Worm (Caenorhabditis elegans): Measurements from ENCODE around the gene srh-166.

ce11 chrV:20544610-20545009 is 18.9 kb upstream of the srh-166 start:
- TF ChIP-seq B0310.2 (tag; optimal IDR thresholded peaks at IDR 0.05) = no peak
- no peak for TF ChIP-seq aly-1 (tag; optimal IDR thresholded peaks at IDR 0.05)
- TF ChIP-seq tbx-37 (GFP tag; conservative IDR thresholded peaks at IDR 0.05) = no peak
- no peak for TF ChIP-seq ets-7 (tag; optimal IDR thresholded peaks at IDR 0.05)
- no peak for TF ChIP-seq ama-1 (optimal IDR thresholded peaks at IDR 0.05)
- no peak for TF ChIP-seq ceh-13 (GFP tag; optimal IDR thresholded peaks at IDR 0.05)
- TF ChIP-seq flt-1 (GFP tag; IDR thresholded peaks at IDR 0.05) = no peak
- TF ChIP-seq F13C5.2 (tag; optimal IDR thresholded peaks at IDR 0.05) = no peak
- TF ChIP-seq hnd-1 (tag; optimal IDR thresholded peaks at IDR 0.05) = no peak

Data from whole organism, early embryonic.